Worm (Caenorhabditis elegans) whole organism, L4 larva: ENCODE results near the gene F47G3.1.

Experiments
- D1046.2 ChIP-seq: fragments of 200-800 bp; sonication (Bioruptor generic); IDR thresholded peaks from 2 replicates; pipeline ENCODE4 v1.3.6; 2022; ENCODE audit warnings: missing genetic modification characterization, missing compliant biosample characterization
- F10B5.3 ChIP-seq: sonication (generic microtip); optimal IDR thresholded peaks from 2 replicates; lab custom pipeline; 2016; ENCODE audit warnings: mild to moderate bottlenecking, missing genetic modification characterization, missing compliant biosample characterization
- F26F4.8 ChIP-seq: fragments of 200-800 bp; sonication (Bioruptor generic); conservative IDR thresholded peaks from 2 replicates; pipeline ENCODE4 v1.3.6; 2022; ENCODE audit warnings: missing genetic modification characterization, missing compliant biosample characterization
- F37D6.2 ChIP-seq: sonication (generic microtip); optimal IDR thresholded peaks from 2 replicates; lab custom pipeline; 2016; ENCODE audit warnings: mild to moderate bottlenecking, missing genetic modification characterization, missing compliant biosample characterization
- F44E2.7 ChIP-seq: fragments of 200-800 bp; sonication (Bioruptor generic); IDR thresholded peaks from 2 replicates; pipeline ENCODE4 v2.1.2; 2022; ENCODE audit warnings: missing genetic modification characterization, missing compliant biosample characterization
- T20F7.1 ChIP-seq: fragments of 200-800 bp; sonication (Bioruptor generic); optimal IDR thresholded peaks from 2 replicates; lab custom pipeline; 2018; ENCODE audit warnings: mild to moderate bottlenecking, missing genetic modification characterization, missing compliant biosample characterization
- T26A8.4 ChIP-seq: fragments of 200-800 bp; sonication (Bioruptor generic); IDR thresholded peaks from 2 replicates; pipeline ENCODE4 v1.3.6; 2022; ENCODE audit warnings: missing genetic modification characterization, missing compliant biosample characterization
- aha-1 ChIP-seq: fragments of 150-350 bp; peaks from one replicate; lab custom pipeline; 2014; ENCODE audit warnings: missing biosample characterization, missing genetic modification characterization
- ceh-20 ChIP-seq: fragments of 200-800 bp; sonication (Bioruptor generic); IDR thresholded peaks from 2 replicates; pipeline ENCODE4 v1.3.6; 2022; ENCODE audit warnings: missing genetic modification reagents, missing genetic modification characterization, missing compliant biosample characterization
- ceh-32 ChIP-seq: sonication (generic microtip); optimal IDR thresholded peaks from 2 replicates; lab custom pipeline; 2016; ENCODE audit warnings: mild to moderate bottlenecking, missing genetic modification characterization, missing compliant biosample characterization; ENCODE audit not compliant: poor library complexity
- ceh-44 ChIP-seq: fragments of 200-800 bp; sonication (Bioruptor generic); IDR thresholded peaks from 2 replicates; pipeline ENCODE4 v1.3.6; 2022; ENCODE audit warnings: missing genetic modification reagents, missing genetic modification characterization, missing compliant biosample characterization
- ceh-62 ChIP-seq: sonication (generic microtip); optimal IDR thresholded peaks from 2 replicates; lab custom pipeline; 2017; ENCODE audit warnings: missing biosample characterization, missing genetic modification characterization
- cey-2 ChIP-seq: sonication (generic microtip); optimal IDR thresholded peaks from 3 replicates; lab custom pipeline; 2017; ENCODE audit warnings: missing genetic modification characterization, mild to moderate bottlenecking, missing compliant biosample characterization, antibody characterized with exemption, borderline replicate concordance; ENCODE audit not compliant: insufficient read depth
- ctbp-1 ChIP-seq: fragments of 200-800 bp; sonication (Bioruptor generic); IDR thresholded peaks from 2 replicates; pipeline ENCODE4 v1.3.6; 2022; ENCODE audit warnings: missing genetic modification reagents, missing genetic modification characterization, missing compliant biosample characterization
- daf-12 ChIP-seq: fragments of 150-350 bp; optimal IDR thresholded peaks from 2 replicates; lab custom pipeline; 2014; ENCODE audit warnings: missing biosample characterization, missing genetic modification reagents, missing genetic modification characterization
- daf-16 ChIP-seq, 3 experiments: sonication (generic microtip); optimal IDR thresholded peaks; 2 replicates each; lab custom pipeline; 2016 to 2017; ENCODE audit warnings: missing genetic modification characterization in 3 of 3, missing genetic modification reagents in 3 of 3, mild to moderate bottlenecking in 2 of 3, missing compliant biosample characterization in 2 of 3, missing biosample characterization in 1 of 3, moderate library complexity in 1 of 3
- dve-1 ChIP-seq: sonication (generic microtip); optimal IDR thresholded peaks from 2 replicates; lab custom pipeline; 2017; ENCODE audit warnings: antibody characterized with exemption, mild to moderate bottlenecking, missing genetic modification characterization, missing compliant biosample characterization; ENCODE audit not compliant: insufficient read depth
- egl-43 ChIP-seq: fragments of 200-800 bp; sonication (Bioruptor generic); IDR thresholded peaks from 2 replicates; pipeline ENCODE4 v1.3.6; 2022; ENCODE audit warnings: missing genetic modification reagents, missing genetic modification characterization, missing compliant biosample characterization
- fos-1 ChIP-seq: fragments of 150-350 bp; optimal IDR thresholded peaks from 2 replicates; lab custom pipeline; 2014; ENCODE audit warnings: missing biosample characterization, missing genetic modification characterization
- gei-8 ChIP-seq: fragments of 200-800 bp; sonication (Bioruptor generic); optimal IDR thresholded peaks from 2 replicates; lab custom pipeline; 2018; ENCODE audit warnings: mild to moderate bottlenecking, missing genetic modification characterization, missing compliant biosample characterization
- hif-1 ChIP-seq, 2 experiments: sonication (generic microtip); optimal IDR thresholded peaks; 2 replicates each; lab custom pipeline; 2016 to 2017; ENCODE audit warnings: missing compliant biosample characterization in 2 of 2, missing genetic modification characterization in 2 of 2, missing genetic modification reagents in 2 of 2, missing genotype in 2 of 2, mild to moderate bottlenecking in 1 of 2
- hlh-11 ChIP-seq: fragments of 200-800 bp; sonication (Bioruptor generic); optimal IDR thresholded peaks from 2 replicates; lab custom pipeline; 2018; ENCODE audit warnings: mild to moderate bottlenecking, missing genetic modification characterization, missing compliant biosample characterization
- hmg-1.1 ChIP-seq: fragments of 200-800 bp; sonication (Bioruptor generic); IDR thresholded peaks from 2 replicates; pipeline ENCODE4 v1.3.6; 2022; ENCODE audit warnings: missing genetic modification reagents, missing genetic modification characterization, missing compliant biosample characterization
- lim-7 ChIP-seq: fragments of 200-800 bp; sonication (Bioruptor generic); IDR thresholded peaks from 2 replicates; pipeline ENCODE4 v1.3.6; 2022; ENCODE audit warnings: missing genetic modification characterization, missing compliant biosample characterization
- lir-3 ChIP-seq: sonication (generic microtip); optimal IDR thresholded peaks from 2 replicates; lab custom pipeline; 2016; ENCODE audit warnings: mild to moderate bottlenecking, missing genetic modification characterization, missing compliant biosample characterization
- lsy-2 ChIP-seq, 2 experiments: fragments of 150-350 bp in 1 of 2; sonication (generic microtip) in 1 of 2; optimal IDR thresholded peaks; 2 replicates each; lab custom pipeline; 2014 to 2017; ENCODE audit warnings: missing biosample characterization in 2 of 2, missing genetic modification characterization in 2 of 2
- mep-1 ChIP-seq: fragments of 150-350 bp; sonication (generic microtip); optimal IDR thresholded peaks from 3 replicates; lab custom pipeline; 2014; ENCODE audit warnings: missing biosample characterization, missing genetic modification characterization
- mes-2 ChIP-seq: sonication (generic microtip); optimal IDR thresholded peaks from 2 replicates; lab custom pipeline; 2016; ENCODE audit warnings: missing genotype, mild to moderate bottlenecking, missing genetic modification characterization, missing compliant biosample characterization; ENCODE audit not compliant: poor library complexity, severe bottlenecking
- mxl-3 ChIP-seq: fragments of 200-800 bp; sonication (Bioruptor generic); optimal IDR thresholded peaks from 2 replicates; lab custom pipeline; 2018; ENCODE audit warnings: mild to moderate bottlenecking, missing genetic modification characterization, missing compliant biosample characterization
- nhr-11 ChIP-seq: fragments of 150-350 bp; optimal IDR thresholded peaks from 2 replicates; lab custom pipeline; 2014; ENCODE audit warnings: missing biosample characterization, missing genetic modification characterization
- nhr-25 ChIP-seq: sonication (generic microtip); optimal IDR thresholded peaks from 2 replicates; lab custom pipeline; 2017; ENCODE audit warnings: missing genetic modification characterization, mild to moderate bottlenecking, missing compliant biosample characterization, antibody characterized with exemption, moderate library complexity, borderline replicate concordance; ENCODE audit not compliant: insufficient read depth
- nhr-28 ChIP-seq: fragments of 150-350 bp; optimal IDR thresholded peaks from 2 replicates; lab custom pipeline; 2014; ENCODE audit warnings: missing biosample characterization, missing genetic modification characterization
- nhr-48 ChIP-seq: sonication (generic microtip); optimal IDR thresholded peaks from 2 replicates; lab custom pipeline; 2016; ENCODE audit warnings: mild to moderate bottlenecking, missing genetic modification characterization, missing compliant biosample characterization
- pha-4 ChIP-seq, 2 experiments: fragments of 150-350 bp in 1 of 2; fragments of 200-800 bp in 1 of 2; sonication (Bioruptor generic) in 1 of 2; IDR thresholded peaks in 1 of 2; optimal IDR thresholded peaks in 1 of 2; 2 replicates each; pipeline versions ENCODE4 v1.3.6 to Lab custom; 2014 to 2022; ENCODE audit warnings: missing genetic modification characterization in 2 of 2, missing genetic modification reagents in 2 of 2, missing biosample characterization in 1 of 2, missing compliant biosample characterization in 1 of 2
- php-3 ChIP-seq: fragments of 200-800 bp; sonication (Bioruptor generic); IDR thresholded peaks from 2 replicates; pipeline ENCODE4 v1.3.6; 2022; ENCODE audit warnings: missing genetic modification reagents, missing genetic modification characterization, missing compliant biosample characterization
- rbr-2 ChIP-seq: sonication (generic microtip); optimal IDR thresholded peaks from 2 replicates; lab custom pipeline; 2016; ENCODE audit warnings: missing genotype, missing genetic modification characterization, missing compliant biosample characterization
- set-16 ChIP-seq: fragments of 200-800 bp; sonication (Bioruptor generic); IDR thresholded peaks from 2 replicates; pipeline ENCODE4 v1.3.6; 2022; ENCODE audit warnings: missing genetic modification reagents, missing genetic modification characterization, missing compliant biosample characterization
- skn-1 ChIP-seq: fragments of 150-350 bp; optimal IDR thresholded peaks from 2 replicates; lab custom pipeline; 2014; ENCODE audit warnings: missing biosample characterization, missing genetic modification characterization
- spr-3 ChIP-seq: fragments of 200-800 bp; sonication (Bioruptor generic); optimal IDR thresholded peaks from 2 replicates; lab custom pipeline; 2018; ENCODE audit warnings: mild to moderate bottlenecking, missing genetic modification characterization, missing compliant biosample characterization
- tra-1 ChIP-seq: fragments of 200-800 bp; sonication (Bioruptor generic); IDR thresholded peaks from 2 replicates; pipeline ENCODE4 v1.3.6; 2022; ENCODE audit warnings: missing genetic modification reagents, missing genetic modification characterization, missing compliant biosample characterization
- unc-39 ChIP-seq: sonication (generic microtip); optimal IDR thresholded peaks from 2 replicates; lab custom pipeline; 2017; ENCODE audit warnings: missing biosample characterization, missing genetic modification characterization
- vab-7 ChIP-seq: fragments of 200-800 bp; sonication (Bioruptor generic); IDR thresholded peaks from 2 replicates; pipeline ENCODE4 v1.3.6; 2022; ENCODE audit warnings: missing genetic modification reagents, missing genetic modification characterization, missing compliant biosample characterization
- zfp-2 ChIP-seq: sonication (generic microtip); optimal IDR thresholded peaks from 2 replicates; lab custom pipeline; 2016; ENCODE audit warnings: mild to moderate bottlenecking, missing genetic modification characterization, missing compliant biosample characterization

F47G3.1 gene

DNA sequence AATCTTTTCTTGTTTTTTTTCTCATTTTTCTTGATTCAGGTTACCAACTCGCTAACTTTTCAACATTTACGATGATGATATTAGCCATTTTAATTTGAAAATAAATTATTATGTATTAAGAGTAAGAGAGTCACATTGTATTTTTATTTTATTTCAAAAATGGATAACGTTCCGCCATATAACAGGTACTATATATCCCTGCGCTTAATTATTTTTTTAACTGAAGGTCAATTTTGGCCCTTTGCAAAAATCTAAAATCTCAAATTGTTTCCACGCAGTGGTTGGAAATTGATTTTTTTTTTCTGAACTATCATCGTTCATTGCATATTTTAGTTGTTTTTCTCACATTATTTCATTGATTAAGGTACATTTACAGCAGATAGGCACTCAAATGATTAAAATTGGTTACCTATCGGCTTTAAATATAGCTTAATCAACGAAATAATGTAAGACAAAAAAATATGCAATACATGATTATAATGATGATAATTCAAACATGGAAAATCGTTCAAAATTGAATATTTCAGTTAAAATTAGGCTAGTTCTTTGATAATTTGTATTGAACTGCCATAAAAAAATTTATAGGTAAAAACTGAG, 20.8 kb upstream of the F47G3.1 start (continued):
- TF ChIP-seq T20F7.1 (GFP tag; lab: Kevin White, UChicago) (peak; percentile 89), F10B5.3 (tag; lab: Kevin White, UChicago) (peak; percentile 87), nhr-11 (tag; lab: Kevin White, UChicago) (peak; percentile 70), lir-3 (tag; lab: Kevin White, UChicago) (peak; percentile 67), gei-8 (GFP tag; lab: Kevin White, UChicago) (no peak), F44E2.7 (GFP tag; lab: Robert Waterston, UW) (no peak), ceh-44 (GFP tag; lab: Robert Waterston, UW) (no peak), cey-2 (peak; percentile 59), lim-7 (no peak), skn-1 (tag; lab: Kevin White, UChicago) (no peak), zfp-2 (tag; lab: Kevin White, UChicago) (peak; percentile 64)

DNA sequence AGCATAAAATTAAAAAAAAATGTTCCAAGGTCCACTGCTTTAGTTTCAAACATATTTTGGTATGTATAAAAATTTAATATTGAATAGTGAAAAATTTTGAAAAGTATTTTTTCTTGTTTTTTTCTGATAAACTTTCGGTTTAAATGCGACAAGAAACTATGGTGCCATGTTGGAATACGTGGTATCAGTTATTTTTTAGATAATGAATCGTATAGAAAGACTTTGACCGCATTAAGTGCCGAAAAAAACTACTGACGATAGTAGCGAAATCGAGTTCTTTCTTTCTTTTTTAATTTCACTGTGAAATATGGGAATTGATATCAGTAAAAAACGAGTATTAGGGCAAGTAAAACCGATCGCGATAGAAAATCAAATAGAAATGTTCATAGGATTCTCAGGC, 19.7 kb upstream of the F47G3.1 start, which contains the start of gene T24D8.6:
T24D8.6 (minus strand) TSS at position 101 of the 400 bp plus-strand sequence.
- TF ChIP-seq hif-1 (tag; optimal IDR thresholded peaks at IDR 0.05; lab: Kevin White, UChicago) (no peak), mep-1 (tag; lab: Kevin White, UChicago) (no peak), daf-12 (no peak), ceh-62 (tag; lab: Kevin White, UChicago) (no peak)

DNA sequence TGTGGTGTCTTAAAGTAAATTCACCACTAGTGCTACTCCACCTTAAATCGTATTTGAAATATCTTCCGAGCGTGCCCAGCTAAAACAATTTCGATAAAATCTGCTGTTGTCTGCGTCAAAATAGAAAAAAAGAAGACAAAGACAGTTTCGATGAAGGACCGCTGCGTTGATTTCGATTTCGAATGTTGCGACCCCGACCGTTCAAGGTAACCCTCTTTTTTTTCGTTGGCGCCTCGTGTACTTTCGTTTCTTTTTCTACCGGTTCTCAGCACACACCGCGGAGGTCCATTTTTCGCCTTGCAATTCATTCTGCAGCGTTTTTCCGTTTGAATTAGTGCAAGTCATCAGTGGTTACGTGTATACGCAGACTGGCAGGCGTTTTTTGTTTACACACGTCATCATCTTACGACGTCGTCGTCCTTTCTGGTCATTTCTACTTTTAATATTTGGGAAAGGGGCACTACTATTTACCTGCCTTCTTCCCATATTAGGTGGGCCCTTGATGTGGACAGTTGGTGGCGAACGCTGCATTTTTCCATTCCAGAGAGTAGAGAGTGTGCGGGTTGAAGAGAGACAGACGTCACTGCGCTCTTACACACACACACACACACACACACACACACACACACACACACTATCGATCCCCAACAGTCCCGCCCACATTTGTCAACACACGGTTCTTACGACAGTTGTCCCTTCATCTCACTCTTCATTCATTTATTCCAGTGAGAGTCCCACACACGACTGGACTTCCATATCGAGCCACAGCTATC, 17.3 kb upstream of the F47G3.1 start:
- TF ChIP-seq nhr-25 (tag; lab: Kevin White, UChicago) (peak; percentile 74), hmg-1.1 (no peak), tra-1 (GFP tag; lab: Robert Waterston, UW) (0 out of 2 replicates have a peak, but pooled peaks have one; percentile 5), lsy-2 (tag; optimal IDR thresholded peaks at IDR 0.05; lab: Kevin White, UChicago) (peak in 1 of 2 experiments; percentile 15), mxl-3 (GFP tag; lab: Kevin White, UChicago) (peak; percentile 24), nhr-28 (tag; lab: Kevin White, UChicago) (peak; percentile 42), egl-43 (no peak), rbr-2 (tag; lab: Kevin White, UChicago) (peak; percentile 4), dve-1 (tag; lab: Kevin White, UChicago) (peak; percentile 30), mep-1 (tag; lab: Kevin White, UChicago) (peak; percentile 42), aha-1 (tag; lab: Kevin White, UChicago) (peak; percentile 84), mes-2 (peak; percentile 31), daf-16 (GFP tag; optimal IDR thresholded peaks at IDR 0.05; lab: Kevin White, UChicago) (no peak), daf-16 (tag; optimal IDR thresholded peaks at IDR 0.05; lab: Kevin White, UChicago) (peak; percentile 3), vab-7 (no peak), ceh-20 (GFP tag; lab: Robert Waterston, UW) (no peak), ctbp-1 (GFP tag; lab: Robert Waterston, UW) (no peak), hlh-11 (tag; lab: Kevin White, UChicago) (peak; percentile 32)

- TF ChIP-seq set-16 (GFP tag; lab: Robert Waterston, UW) (no peak), fos-1 (tag; lab: Kevin White, UChicago) (no peak), F37D6.2 (tag; lab: Kevin White, UChicago) (no peak), F26F4.8 (no peak), php-3 (GFP tag; lab: Robert Waterston, UW) (0 out of 2 replicates have a peak, but pooled peaks have one; percentile 23), T26A8.4 (GFP tag; lab: Robert Waterston, UW) (no peak), ceh-32 (tag; lab: Kevin White, UChicago) (no peak), spr-3 (GFP tag; lab: Kevin White, UChicago) (no peak), pha-4 (GFP tag; IDR thresholded peaks at IDR 0.05; lab: Robert Waterston, UW) (no peak), pha-4 (tag; optimal IDR thresholded peaks at IDR 0.05; lab: Kevin White, UChicago) (no peak), unc-39 (tag; lab: Kevin White, UChicago) (no peak), daf-16 (GFP tag; optimal IDR thresholded peaks at IDR 0.05; lab: Kevin White, UChicago) (no peak), daf-16 (tag; optimal IDR thresholded peaks at IDR 0.05; lab: Kevin White, UChicago) (peak; percentile 89), nhr-48 (tag; lab: Kevin White, UChicago) (no peak), D1046.2 (GFP tag; lab: Robert Waterston, UW) (no peak), dve-1 (tag; lab: Kevin White, UChicago) (peak; percentile 29)
These were observed 16.5 kb upstream of the F47G3.1 start for ce11 chrX:2369073-2369472.
